Worm (Caenorhabditis elegans): ENCODE measurements around the gene snr-1.
"Not testable (repeated sequence)": the region's sequence is repeated elsewhere in the genome, so short reads cannot be mapped to it uniquely, and the experiment has no call there.

- TF ChIP-seq attf-4 (tag; optimal IDR thresholded peaks at IDR 0.05); ama-1 (optimal IDR thresholded peaks at IDR 0.05); skn-1 (tag; optimal IDR thresholded peaks at IDR 0.05); nhr-237 (tag; optimal IDR thresholded peaks at IDR 0.05); F10B5.3 (tag; optimal IDR thresholded peaks at IDR 0.05); unc-130 (GFP tag; optimal IDR thresholded peaks at IDR 0.05); snpc-1.2 (GFP tag; IDR thresholded peaks at IDR 0.05); hlh-30 (tag; optimal IDR thresholded peaks at IDR 0.05; ENCODE audit: insufficient read depth); lin-39 (tag; optimal IDR thresholded peaks at IDR 0.05); dve-1 (tag; optimal IDR thresholded peaks at IDR 0.05; ENCODE audit: insufficient read depth); zag-1 (tag; optimal IDR thresholded peaks at IDR 0.05); nhr-77 (tag; optimal IDR thresholded peaks at IDR 0.05): not testable (repeated sequence)
These were observed 22.9 kb upstream of the snr-1 start, which contains the start of gene Y116A8C.465 for ce11 chrIV:17064937-17065336.

Data from whole organism, L4 larva.